Fruit fly (Drosophila melanogaster) whole organism, embryonic: Measurements from ENCODE around the gene CG7069.

Experiments used
- Atf6 ChIP-seq: fragments of 200-800 bp; sonication (Bioruptor generic); IDR thresholded peaks from 2 replicates; pipeline ENCODE4 v1.3.6; 2022; ENCODE audit warnings: missing biosample characterization, missing genetic modification characterization
- CG10209 ChIP-seq: fragments of 200-800 bp; sonication (Bioruptor generic); optimal IDR thresholded peaks from 3 replicates; lab custom pipeline; 2017; ENCODE audit warnings: missing biosample characterization, mild to moderate bottlenecking, missing genetic modification characterization, missing genetic modification reagents
- CG10321 ChIP-seq: fragments of 200-800 bp; sonication (Bioruptor generic); IDR thresholded peaks from 2 replicates; pipeline ENCODE4 v1.3.6; 2022; ENCODE audit warnings: missing biosample characterization, missing genetic modification characterization
- CG10979 ChIP-seq: fragments of 200-800 bp; sonication (Bioruptor generic); optimal IDR thresholded peaks from 2 replicates; lab custom pipeline; 2018; ENCODE audit warnings: missing biosample characterization, mild to moderate bottlenecking, missing genetic modification characterization, moderate library complexity
- CG11695 ChIP-seq: fragments of 200-800 bp; sonication (Bioruptor generic); IDR thresholded peaks from 3 replicates; pipeline ENCODE4 v1.3.6; 2022; ENCODE audit warnings: missing biosample characterization, missing genetic modification characterization
- CG1233 ChIP-seq: fragments of 200-800 bp; sonication (Bioruptor generic); optimal IDR thresholded peaks from 4 replicates; lab custom pipeline; 2018; ENCODE audit warnings: missing biosample characterization, mild to moderate bottlenecking, missing genetic modification characterization
- CG13624 ChIP-seq: fragments of 200-800 bp; sonication (Bioruptor generic); optimal IDR thresholded peaks from 2 replicates; lab custom pipeline; 2016; ENCODE audit warnings: missing biosample characterization, missing genetic modification characterization
- CG14014 ChIP-seq: fragments of 200-800 bp; sonication (Bioruptor generic); IDR thresholded peaks from 2 replicates; pipeline ENCODE4 v1.3.6; 2022; ENCODE audit warnings: missing biosample characterization, missing genetic modification characterization
- CG14965 ChIP-seq: fragments of 200-800 bp; sonication (Bioruptor generic); optimal IDR thresholded peaks from 2 replicates; lab custom pipeline; 2016; ENCODE audit warnings: missing biosample characterization, missing genetic modification characterization, borderline replicate concordance
- CG16863 ChIP-seq: fragments of 200-800 bp; sonication (Bioruptor generic); optimal IDR thresholded peaks from 3 replicates; lab custom pipeline; 2016; ENCODE audit warnings: missing biosample characterization, missing genetic modification characterization
- CG17568 ChIP-seq: fragments of 200-800 bp; sonication (Bioruptor generic); optimal IDR thresholded peaks from 2 replicates; lab custom pipeline; 2018; ENCODE audit warnings: missing biosample characterization, mild to moderate bottlenecking, missing genetic modification characterization, moderate library complexity
- CG18011 ChIP-seq: fragments of 200-800 bp; sonication (Bioruptor generic); optimal IDR thresholded peaks from 2 replicates; lab custom pipeline; 2017; ENCODE audit warnings: missing biosample characterization, missing genetic modification characterization, mild to moderate bottlenecking, moderate library complexity, missing genotype
- CG1832 ChIP-seq: fragments of 200-800 bp; sonication (Bioruptor generic); optimal IDR thresholded peaks from 2 replicates; lab custom pipeline; 2017; ENCODE audit warnings: missing biosample characterization, mild to moderate bottlenecking, missing genetic modification characterization, inconsistent platforms
- CG2199 ChIP-seq: fragments of 200-800 bp; sonication (Bioruptor generic); IDR thresholded peaks from 3 replicates; pipeline ENCODE4 v1.3.6; 2022; ENCODE audit warnings: missing biosample characterization, missing genetic modification characterization
- CG2202 ChIP-seq: fragments of 200-800 bp; sonication (Bioruptor generic); optimal IDR thresholded peaks from 2 replicates; lab custom pipeline; 2018; ENCODE audit warnings: missing biosample characterization, mild to moderate bottlenecking, missing genetic modification characterization
- CG2712 ChIP-seq: fragments of 200-800 bp; optimal IDR thresholded peaks from 3 replicates; lab custom pipeline; 2019; ENCODE audit warnings: missing biosample characterization, mild to moderate bottlenecking, missing genetic modification characterization, moderate library complexity
- CG2889 ChIP-seq: fragments of 200-800 bp; sonication (Bioruptor generic); IDR thresholded peaks from 3 replicates; pipeline ENCODE4 v1.3.6; 2022; ENCODE audit warnings: missing biosample characterization, missing genetic modification characterization
- CG3065 ChIP-seq: fragments of 200-800 bp; sonication (Bioruptor generic); optimal IDR thresholded peaks from 2 replicates; lab custom pipeline; 2016; ENCODE audit warnings: missing biosample characterization, missing genetic modification characterization
- CG4282 ChIP-seq: fragments of 200-800 bp; sonication (Bioruptor generic); optimal IDR thresholded peaks from 2 replicates; lab custom pipeline; 2016; ENCODE audit warnings: missing biosample characterization, missing genetic modification characterization
- CG4707 ChIP-seq: fragments of 200-800 bp; sonication (Bioruptor generic); optimal IDR thresholded peaks from 2 replicates; lab custom pipeline; 2018; ENCODE audit warnings: missing biosample characterization, mild to moderate bottlenecking, missing genetic modification characterization, moderate library complexity
- CG6791 ChIP-seq: fragments of 200-800 bp; sonication (Bioruptor generic); IDR thresholded peaks from 3 replicates; pipeline ENCODE4 v1.3.6; 2022; ENCODE audit warnings: missing biosample characterization, missing genetic modification characterization; ENCODE audit not compliant: partially characterized antibody
- CG7839 ChIP-seq: fragments of 200-800 bp; sonication (Bioruptor generic); optimal IDR thresholded peaks from 3 replicates; lab custom pipeline; 2018; ENCODE audit warnings: missing biosample characterization, mild to moderate bottlenecking, missing genetic modification characterization, moderate library complexity
- CG9727 ChIP-seq: fragments of 200-800 bp; sonication (Bioruptor generic); optimal IDR thresholded peaks from 3 replicates; lab custom pipeline; 2017; ENCODE audit warnings: missing biosample characterization, mild to moderate bottlenecking, missing genetic modification characterization
- CrebB ChIP-seq: fragments of 200-800 bp; sonication (Bioruptor generic); optimal IDR thresholded peaks from 3 replicates; lab custom pipeline; 2018; ENCODE audit warnings: missing biosample characterization, mild to moderate bottlenecking, missing genetic modification characterization
- Dp ChIP-seq: fragments of 200-800 bp; sonication (Bioruptor generic); optimal IDR thresholded peaks from 2 replicates; lab custom pipeline; 2018; ENCODE audit warnings: missing biosample characterization, mild to moderate bottlenecking, missing genetic modification characterization, moderate library complexity
- E2f2 ChIP-seq: fragments of 200-800 bp; sonication (Bioruptor generic); IDR thresholded peaks from 2 replicates; pipeline ENCODE4 v1.3.6; 2022; ENCODE audit warnings: missing biosample characterization, missing genetic modification characterization
- HLH4C ChIP-seq: fragments of 200-800 bp; sonication (Bioruptor generic); IDR thresholded peaks from 3 replicates; pipeline ENCODE4 v1.3.6; 2022; ENCODE audit warnings: missing biosample characterization, missing genetic modification characterization; ENCODE audit not compliant: partially characterized antibody
- HmgZ ChIP-seq: fragments of 200-800 bp; sonication (Bioruptor generic); optimal IDR thresholded peaks from 2 replicates; lab custom pipeline; 2018; ENCODE audit warnings: missing biosample characterization, mild to moderate bottlenecking, missing genetic modification characterization
- Lpt ChIP-seq: fragments of >200 bp; optimal IDR thresholded peaks from 2 replicates; lab custom pipeline; 2018; ENCODE audit warnings: missing biosample characterization, missing genetic modification characterization
- Opbp ChIP-seq: fragments of 200-800 bp; sonication (Bioruptor generic); IDR thresholded peaks from 3 replicates; pipeline ENCODE4 v1.3.6; 2022; ENCODE audit warnings: missing biosample characterization, missing genetic modification characterization; ENCODE audit not compliant: partially characterized antibody
- Poxn ChIP-seq: fragments of 200-800 bp; sonication (Bioruptor generic); IDR thresholded peaks from 2 replicates; pipeline ENCODE4 v1.3.6; 2022; ENCODE audit warnings: missing biosample characterization, missing genetic modification characterization
- amos ChIP-seq: fragments of 200-800 bp; sonication (Bioruptor generic); IDR thresholded peaks from 2 replicates; pipeline ENCODE4 v1.3.6; 2022; ENCODE audit warnings: missing biosample characterization, missing genetic modification characterization; ENCODE audit not compliant: partially characterized antibody
- ap ChIP-seq: fragments of 200-800 bp; sonication (Bioruptor generic); IDR thresholded peaks from 2 replicates; pipeline ENCODE4 v1.3.6; 2022; ENCODE audit warnings: missing biosample characterization, missing genetic modification characterization
- ato ChIP-seq: fragments of 200-800 bp; sonication (Bioruptor generic); IDR thresholded peaks from 2 replicates; pipeline ENCODE4 v1.3.6; 2022; ENCODE audit warnings: missing biosample characterization, missing genetic modification characterization; ENCODE audit not compliant: partially characterized antibody
- bbx ChIP-seq: fragments of 200-800 bp; sonication (Bioruptor generic); IDR thresholded peaks from 2 replicates; pipeline ENCODE4 v1.3.6; 2022; ENCODE audit warnings: missing biosample characterization, missing genetic modification characterization; ENCODE audit not compliant: partially characterized antibody
- dimm ChIP-seq: fragments of 200-800 bp; sonication (Bioruptor generic); IDR thresholded peaks from 2 replicates; pipeline ENCODE4 v1.3.6; 2022; ENCODE audit warnings: missing biosample characterization, missing genetic modification characterization
- gem ChIP-seq: fragments of 200-800 bp; sonication (Bioruptor generic); optimal IDR thresholded peaks from 2 replicates; lab custom pipeline; 2019; ENCODE audit warnings: missing biosample characterization, mild to moderate bottlenecking, missing genetic modification characterization, moderate library complexity
- lmd ChIP-seq: fragments of 200-800 bp; sonication (Bioruptor generic); IDR thresholded peaks from 2 replicates; pipeline ENCODE4 v1.3.6; 2022; ENCODE audit warnings: missing biosample characterization, missing genetic modification characterization
- mirr ChIP-seq: fragments of 200-800 bp; sonication (Bioruptor generic); optimal IDR thresholded peaks from 3 replicates; lab custom pipeline; 2018; ENCODE audit warnings: missing biosample characterization, mild to moderate bottlenecking, missing genetic modification characterization
- odd ChIP-seq: fragments of 200-800 bp; sonication (Bioruptor generic); optimal IDR thresholded peaks from 2 replicates; lab custom pipeline; 2017; ENCODE audit warnings: missing biosample characterization, mild to moderate bottlenecking, missing genetic modification characterization
- phol ChIP-seq: fragments of 200-800 bp; sonication (Bioruptor generic); optimal IDR thresholded peaks from 3 replicates; lab custom pipeline; 2018; ENCODE audit warnings: missing biosample characterization, mild to moderate bottlenecking, missing genetic modification characterization, moderate library complexity
- pzg ChIP-seq: fragments of 200-800 bp; sonication (Bioruptor generic); optimal IDR thresholded peaks from 3 replicates; lab custom pipeline; 2018; ENCODE audit warnings: missing biosample characterization, mild to moderate bottlenecking, missing genetic modification characterization, moderate library complexity
- rib ChIP-seq: fragments of 200-800 bp; sonication (Bioruptor generic); IDR thresholded peaks from 2 replicates; pipeline ENCODE4 v1.3.6; 2022; ENCODE audit warnings: missing biosample characterization, missing genetic modification characterization
- run ChIP-seq: fragments of 200-800 bp; sonication (Bioruptor generic); optimal IDR thresholded peaks from 3 replicates; lab custom pipeline; 2018; ENCODE audit warnings: missing biosample characterization, mild to moderate bottlenecking, missing genetic modification characterization
- sima ChIP-seq: fragments of 200-800 bp; sonication (Bioruptor generic); optimal IDR thresholded peaks from 2 replicates; lab custom pipeline; 2016; ENCODE audit warnings: missing biosample characterization, missing genetic modification characterization
- stwl ChIP-seq: fragments of 200-800 bp; sonication (Bioruptor generic); optimal IDR thresholded peaks from 3 replicates; lab custom pipeline; 2018; ENCODE audit warnings: missing biosample characterization, mild to moderate bottlenecking, missing genetic modification characterization, moderate library complexity
- tap ChIP-seq: fragments of 200-800 bp; optimal IDR thresholded peaks from 3 replicates; lab custom pipeline; 2019; ENCODE audit warnings: missing biosample characterization, mild to moderate bottlenecking, missing genetic modification characterization, moderate library complexity
- tna ChIP-seq: fragments of 200-800 bp; sonication (Bioruptor generic); IDR thresholded peaks from 2 replicates; pipeline ENCODE4 v1.3.6; 2022; ENCODE audit warnings: missing biosample characterization, missing genetic modification characterization; ENCODE audit not compliant: partially characterized antibody
- unpg ChIP-seq: fragments of 200-800 bp; sonication (Bioruptor generic); optimal IDR thresholded peaks from 3 replicates; lab custom pipeline; 2018; ENCODE audit warnings: missing biosample characterization, mild to moderate bottlenecking, missing genetic modification characterization, moderate library complexity
- zen2 ChIP-seq: fragments of 200-800 bp; sonication (Bioruptor generic); IDR thresholded peaks from 3 replicates; pipeline ENCODE4 v1.3.6; 2022; ENCODE audit warnings: missing biosample characterization, missing genetic modification characterization; ENCODE audit not compliant: partially characterized antibody

CG7069 gene

DNA sequence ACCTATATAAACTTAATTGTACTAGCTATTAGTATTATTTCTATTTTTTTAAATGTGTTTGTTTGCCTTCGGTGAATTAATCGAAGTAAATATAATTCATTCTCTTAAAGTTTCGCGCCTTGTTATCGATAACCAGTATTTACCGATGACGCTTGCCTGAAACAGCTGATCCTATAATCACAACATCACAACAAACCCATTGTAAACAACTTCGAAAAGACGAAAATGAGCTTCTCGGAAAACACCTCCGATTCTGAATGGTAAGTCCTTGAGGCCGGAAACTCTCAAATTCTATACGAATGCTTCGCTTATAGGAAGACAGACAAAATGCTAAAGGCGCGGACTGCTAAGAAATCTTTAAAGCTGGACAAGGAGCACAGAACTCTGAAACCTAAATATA is 7.3 kb downstream of the CG7069 start, which contains the start of gene CG34149 (continued):
- TF ChIP-seq tap (tag; lab: Kevin White, UChicago) = no peak
- no peak for TF ChIP-seq CG2712 (tag; lab: Kevin White, UChicago)
- TF ChIP-seq tna (GFP tag; lab: Robert Waterston, UW) = no peak; the same call in 1 of the 2 replicates
- TF ChIP-seq CG11695 (GFP tag; lab: Robert Waterston, UW) = no peak
- no peak for TF ChIP-seq lmd
- no peak for TF ChIP-seq CG2199 (GFP tag; lab: Robert Waterston, UW)
- TF ChIP-seq CG13624 (GFP tag; lab: Kevin White, UChicago) = no peak
- TF ChIP-seq CG6791 (GFP tag; lab: Robert Waterston, UW) = peak; percentile 23; the same call in 1 of the 3 replicates
- no peak for TF ChIP-seq sima
- no peak for TF ChIP-seq CG18011 (GFP tag; lab: Kevin White, UChicago)
- TF ChIP-seq CG14965 (GFP tag; lab: Kevin White, UChicago) = no peak
- TF ChIP-seq Atf6 (GFP tag; lab: Robert Waterston, UW) = no peak
- peak; percentile 61 for TF ChIP-seq bbx (GFP tag; lab: Robert Waterston, UW)
- TF ChIP-seq phol (tag; lab: Kevin White, UChicago) = no peak
- no peak for TF ChIP-seq gem (tag; lab: Kevin White, UChicago)
- TF ChIP-seq CG16863 (GFP tag; lab: Kevin White, UChicago) = no peak
- no peak for TF ChIP-seq CG3065 (GFP tag; lab: Kevin White, UChicago)
- no peak for TF ChIP-seq CG14014 (GFP tag; lab: Robert Waterston, UW)
- no peak; the same call in 1 of the 2 replicates for TF ChIP-seq amos
- no peak for TF ChIP-seq CG4282
- TF ChIP-seq stwl (tag; lab: Kevin White, UChicago) = peak; percentile 48
- no peak for TF ChIP-seq CG1233 (GFP tag; lab: Kevin White, UChicago)
- TF ChIP-seq ato (GFP tag; lab: Robert Waterston, UW) = peak; percentile 34; the same call in 1 of the 2 replicates
- no peak for TF ChIP-seq CG10979 (tag; lab: Kevin White, UChicago)
- peak; percentile 41; the same call in 2 of the 3 replicates for TF ChIP-seq zen2 (GFP tag; lab: Robert Waterston, UW)
- TF ChIP-seq Opbp (GFP tag; lab: Robert Waterston, UW) = peak; percentile 10; the same call in 2 of the 3 replicates
- TF ChIP-seq odd (GFP tag; lab: Kevin White, UChicago) = no peak
- no peak for TF ChIP-seq mirr
- TF ChIP-seq CrebB (tag; lab: Kevin White, UChicago) = no peak
- peak; percentile 84 for TF ChIP-seq E2f2 (GFP tag; lab: Robert Waterston, UW)
- TF ChIP-seq CG1832 = no peak
- TF ChIP-seq pzg (GFP tag; lab: Kevin White, UChicago) = peak; percentile 28
- no peak for TF ChIP-seq Lpt (GFP tag; lab: Kevin White, UChicago)
- TF ChIP-seq HLH4C (GFP tag; lab: Robert Waterston, UW) = peak; percentile 74
- no peak for TF ChIP-seq CG7839
- no peak for TF ChIP-seq CG10209 (GFP tag; lab: Kevin White, UChicago)
- TF ChIP-seq CG2889 (GFP tag; lab: Robert Waterston, UW) = no peak
- TF ChIP-seq rib (GFP tag; lab: Robert Waterston, UW) = no peak
- no peak for TF ChIP-seq Poxn (GFP tag; lab: Robert Waterston, UW)
- peak; percentile 79 for TF ChIP-seq Dp (GFP tag; lab: Kevin White, UChicago)
- no peak for TF ChIP-seq unpg (GFP tag; lab: Kevin White, UChicago)
- no peak for TF ChIP-seq dimm
- no peak for TF ChIP-seq run (tag; lab: Kevin White, UChicago)
- TF ChIP-seq ap (GFP tag; lab: Robert Waterston, UW) = no peak
- TF ChIP-seq CG9727 = no peak
- TF ChIP-seq CG17568 (GFP tag; lab: Kevin White, UChicago) = no peak
- TF ChIP-seq CG2202 = no peak
- TF ChIP-seq HmgZ (tag; lab: Kevin White, UChicago) = no peak
- TF ChIP-seq CG10321 (GFP tag; lab: Robert Waterston, UW) = no peak
- TF ChIP-seq CG4707 (GFP tag; lab: Kevin White, UChicago) = no peak
